Worm (Caenorhabditis elegans) whole organism, early embryonic: ENCODE data around the gene srx-22.

Experiments used
- ama-1 ChIP-seq: fragments of 150-350 bp; optimal IDR thresholded peaks from 2 replicates; lab custom pipeline; 2014
- hmbx-1 ChIP-seq: sonication (generic microtip); optimal IDR thresholded peaks from 2 replicates; lab custom pipeline; 2016; ENCODE audit warnings: mild to moderate bottlenecking, missing genetic modification characterization, missing compliant biosample characterization
- tbx-37 ChIP-seq: fragments of 200-800 bp; sonication (Bioruptor generic); conservative IDR thresholded peaks from 2 replicates; pipeline ENCODE4 v1.3.6; 2022; ENCODE audit warnings: missing genetic modification reagents, missing genetic modification characterization, missing compliant biosample characterization

ce11 chrV:702260-702659, 22.5 kb downstream of the srx-22 start, which contains the start of gene srbc-37:
- TF ChIP-seq hmbx-1 (tag; lab: Kevin White, UChicago) (no peak), ama-1 (no peak), tbx-37 (GFP tag; lab: Robert Waterston, UW) (no peak)
